Fruit fly (Drosophila melanogaster) S2 (cell line): ENCODE data around the gene crol.

Source experiments
- CG8478 ChIP-seq: fragments of >200 bp; optimal IDR thresholded peaks from 2 replicates; lab custom pipeline; 2018
- CTCF ChIP-seq, 2 experiments: fragments of >200 bp; optimal IDR thresholded peaks; 2 replicates each; lab custom pipeline; 2018

The crol gene

dm6 chr2L:11808702-11809583 is at the start of gene crol:
TSS of gene crol (minus strand) at chr2L:11809438.
- TF ChIP-seq CTCF (optimal IDR thresholded peaks at IDR 0.05; lab: Kevin White, UChicago) (peak in 1 of 2 experiments; percentile 16), CG8478 (lab: Kevin White, UChicago) (no peak)

dm6 chr2L:11853130-11853529 is 43.9 kb upstream of the crol start, which contains the start of gene CG42751:
TSS of gene CG42751 (plus strand) at chr2L:11853430.
- TF ChIP-seq CTCF (optimal IDR thresholded peaks at IDR 0.05; lab: Kevin White, UChicago) (no peak), CG8478 (lab: Kevin White, UChicago) (no peak)

dm6 chr2L:11849658-11850057 is 40.4 kb upstream of the crol start, which contains the start of gene Mal-B2:
TSS of gene Mal-B2 (plus strand) at chr2L:11849958.
- no peak for TF ChIP-seq CTCF (optimal IDR thresholded peaks at IDR 0.05; lab: Kevin White, UChicago)
- TF ChIP-seq CG8478 (lab: Kevin White, UChicago): no peak

- TF ChIP-seq CTCF (optimal IDR thresholded peaks at IDR 0.05; lab: Kevin White, UChicago) (no peak), CG8478 (lab: Kevin White, UChicago) (no peak)
These were observed 37.7 kb upstream of the crol start, which contains the start of gene Mal-B1 for dm6 chr2L:11846926-11847325. TSS of gene Mal-B1 (plus strand) at chr2L:11847226.

dm6 chr2L:11845159-11845788 is 36.0 kb upstream of the crol start:
- TF ChIP-seq CTCF (optimal IDR thresholded peaks at IDR 0.05; lab: Kevin White, UChicago): no peak
- TF ChIP-seq CG8478 (lab: Kevin White, UChicago): no peak

dm6 chr2L:11844278-11844677 is 35.0 kb upstream of the crol start:
- no peak for TF ChIP-seq CTCF (optimal IDR thresholded peaks at IDR 0.05; lab: Kevin White, UChicago)
- no peak for TF ChIP-seq CG8478 (lab: Kevin White, UChicago)

dm6 chr2L:11842291-11843187 is 33.3 kb upstream of the crol start, which contains the start of the genes CG44008, CG14933, CG46426 and CG42486:
TSS of gene CG44008 (minus strand) at chr2L:11842445.
TSS of gene CG14933 (plus strand) at chr2L:11842828.
TSS of gene CG46426 (plus strand) at chr2L:11842828.
TSS of gene CG42486 (plus strand) at chr2L:11843137.
- no peak for TF ChIP-seq CTCF (optimal IDR thresholded peaks at IDR 0.05; lab: Kevin White, UChicago)
- TF ChIP-seq CG8478 (lab: Kevin White, UChicago): no peak

dm6 chr2L:11841538-11841937 is 32.3 kb upstream of the crol start:
- no peak for TF ChIP-seq CG8478 (lab: Kevin White, UChicago)
- no peak for TF ChIP-seq CTCF (optimal IDR thresholded peaks at IDR 0.05; lab: Kevin White, UChicago)

dm6 chr2L:11840391-11840790 is 31.2 kb upstream of the crol start, which contains the start of gene CG31704:
TSS of gene CG31704 (plus strand) at chr2L:11840691.
- TF ChIP-seq CG8478 (lab: Kevin White, UChicago) (no peak), CTCF (optimal IDR thresholded peaks at IDR 0.05; lab: Kevin White, UChicago) (no peak)

dm6 chr2L:11839612-11840011 is 30.4 kb upstream of the crol start, which contains the start of gene Sfp33A3:
TSS of gene Sfp33A3 (plus strand) at chr2L:11839912.
- TF ChIP-seq CTCF (optimal IDR thresholded peaks at IDR 0.05; lab: Kevin White, UChicago) (no peak), CG8478 (lab: Kevin White, UChicago) (no peak)

- TF ChIP-seq CTCF (optimal IDR thresholded peaks at IDR 0.05; lab: Kevin White, UChicago) (no peak), CG8478 (lab: Kevin White, UChicago) (no peak)
These were observed 28.2 kb upstream of the crol start, which contains the start of gene Sfp33A2 for dm6 chr2L:11837413-11837812. TSS of gene Sfp33A2 (plus strand) at chr2L:11837713.

- TF ChIP-seq CG8478 (lab: Kevin White, UChicago) (no peak), CTCF (optimal IDR thresholded peaks at IDR 0.05; lab: Kevin White, UChicago) (no peak)
These were observed 27.7 kb upstream of the crol start, which contains the start of gene Sfp33A4 for dm6 chr2L:11836943-11837342. TSS of gene Sfp33A4 (plus strand) at chr2L:11837243.

dm6 chr2L:11834308-11834707 is 25.1 kb upstream of the crol start, which contains the start of gene CG45012:
TSS of gene CG45012 (plus strand) at chr2L:11834608.
- no peak for TF ChIP-seq CG8478 (lab: Kevin White, UChicago)
- TF ChIP-seq CTCF (optimal IDR thresholded peaks at IDR 0.05; lab: Kevin White, UChicago): no peak
